Worm (Caenorhabditis elegans): Measurements from ENCODE around the gene C17C3.3.
"Not testable (repeated sequence)": the region's sequence is repeated elsewhere in the genome, so short reads cannot be mapped to it uniquely, and the experiment has no call there.

Gene C17C3.3

ce11 chrII:5531855-5532328 is 29.6 kb upstream of the C17C3.3 start, which contains the start of gene C17C3.9:
TSS of gene C17C3.9 (minus strand) at chrII:5532278.
- TF ChIP-seq nhr-28 (tag; optimal IDR thresholded peaks at IDR 0.05) (no peak), nhr-237 (tag; optimal IDR thresholded peaks at IDR 0.05) (no peak), unc-39 (tag; optimal IDR thresholded peaks at IDR 0.05) (no peak), eor-1 (tag; optimal IDR thresholded peaks at IDR 0.05) (no peak), elt-1 (tag; optimal IDR thresholded peaks at IDR 0.05) (no peak), lsy-12 (tag; optimal IDR thresholded peaks at IDR 0.05) (no peak), ztf-4 (tag; optimal IDR thresholded peaks at IDR 0.05) (no peak), egl-27 (tag; optimal IDR thresholded peaks at IDR 0.05) (no peak), fkh-10 (GFP tag; optimal IDR thresholded peaks at IDR 0.05) (no peak), nfya-1 (tag; optimal IDR thresholded peaks at IDR 0.05; ENCODE audit: insufficient read depth) (no peak), lin-15B (tag; optimal IDR thresholded peaks at IDR 0.05) (no peak), pqm-1 (tag; optimal IDR thresholded peaks at IDR 0.05) (no peak), hmg-11 (tag; optimal IDR thresholded peaks at IDR 0.05) (no peak), elt-3 (tag; optimal IDR thresholded peaks at IDR 0.05) (no peak), zag-1 (tag; optimal IDR thresholded peaks at IDR 0.05) (no peak), nhr-76 (tag; optimal IDR thresholded peaks at IDR 0.05) (no peak), daf-12 (tag; optimal IDR thresholded peaks at IDR 0.05) (no peak), nhr-77 (tag; optimal IDR thresholded peaks at IDR 0.05) (no peak), snpc-4 (tag; optimal IDR thresholded peaks at IDR 0.05) (no peak)

- no peak for TF ChIP-seq hmg-11 (tag; optimal IDR thresholded peaks at IDR 0.05)
- no peak for TF ChIP-seq fos-1 (tag; optimal IDR thresholded peaks at IDR 0.05)
- TF ChIP-seq jun-1 (tag; optimal IDR thresholded peaks at IDR 0.05), result no peak
- TF ChIP-seq eor-1 (tag; optimal IDR thresholded peaks at IDR 0.05), result no peak
- TF ChIP-seq ceh-82 (tag; optimal IDR thresholded peaks at IDR 0.05), result no peak
- TF ChIP-seq nhr-23 (tag; optimal IDR thresholded peaks at IDR 0.05), result no peak
- no peak for TF ChIP-seq lin-39 (tag; optimal IDR thresholded peaks at IDR 0.05)
- TF ChIP-seq egl-5 (tag; optimal IDR thresholded peaks at IDR 0.05), result no peak
- TF ChIP-seq ztf-11 (tag; optimal IDR thresholded peaks at IDR 0.05), result no peak
- TF ChIP-seq tbx-2 (tag; optimal IDR thresholded peaks at IDR 0.05), result no peak
- no peak for TF ChIP-seq nhr-67 (tag; optimal IDR thresholded peaks at IDR 0.05)
- no peak for TF ChIP-seq nhr-11 (tag; optimal IDR thresholded peaks at IDR 0.05)
- TF ChIP-seq unc-39 (tag; optimal IDR thresholded peaks at IDR 0.05), result no peak
- no peak for TF ChIP-seq aly-2 (tag; optimal IDR thresholded peaks at IDR 0.05)
Measured at ce11 chrII:5533642-5534041, 27.9 kb upstream of the C17C3.3 start, which contains the start of gene hlh-26. TSS of gene hlh-26 (minus strand) at chrII:5533742.

- TF ChIP-seq ceh-9 (tag; optimal IDR thresholded peaks at IDR 0.05); egl-27 (tag; optimal IDR thresholded peaks at IDR 0.05); fkh-10 (GFP tag; optimal IDR thresholded peaks at IDR 0.05): not testable (repeated sequence)
Measured at ce11 chrII:5534939-5535338, 26.6 kb upstream of the C17C3.3 start, which contains the start of gene hlh-25. TSS of gene hlh-25 (plus strand) at chrII:5535239.

DNA sequence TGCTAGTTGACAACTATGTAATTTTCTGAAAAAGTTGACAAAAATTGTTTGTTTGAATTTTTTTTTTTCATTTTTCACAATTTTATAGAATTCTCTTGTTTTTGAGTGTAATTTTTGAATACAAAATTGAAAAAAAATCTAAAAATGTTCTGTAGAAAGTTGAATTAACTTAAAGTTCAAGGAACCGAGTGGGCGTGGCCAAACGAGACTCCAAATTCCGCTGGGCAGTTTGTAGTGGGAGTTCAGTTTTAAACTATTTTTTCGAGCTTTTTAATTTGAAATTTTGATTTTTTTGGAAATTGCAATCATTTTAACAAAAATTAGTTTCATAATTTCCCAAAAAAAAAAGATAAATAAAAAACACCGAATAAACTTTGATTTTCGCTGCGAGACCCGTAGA is 24.5 kb upstream of the C17C3.3 start:
- TF ChIP-seq eor-1 (tag; optimal IDR thresholded peaks at IDR 0.05), result no peak
- TF ChIP-seq ceh-16 (tag; optimal IDR thresholded peaks at IDR 0.05), result no peak
- TF ChIP-seq R02D3.7 (tag; optimal IDR thresholded peaks at IDR 0.05), result no peak
- no peak for TF ChIP-seq lin-15B (tag; optimal IDR thresholded peaks at IDR 0.05)

ce11 chrII:5537524-5537923 is 24.0 kb upstream of the C17C3.3 start, which contains the start of gene C17C3.11:
TSS of gene C17C3.11 (plus strand) at chrII:5537824.
- TF ChIP-seq mdl-1 (tag; optimal IDR thresholded peaks at IDR 0.05) (no peak), lin-15B (tag; optimal IDR thresholded peaks at IDR 0.05) (no peak), nhr-23 (tag; optimal IDR thresholded peaks at IDR 0.05) (no peak), elt-1 (tag; optimal IDR thresholded peaks at IDR 0.05) (no peak), snpc-4 (tag; optimal IDR thresholded peaks at IDR 0.05) (no peak), nhr-76 (tag; optimal IDR thresholded peaks at IDR 0.05) (no peak), hmg-11 (tag; optimal IDR thresholded peaks at IDR 0.05) (no peak), lsy-12 (tag; optimal IDR thresholded peaks at IDR 0.05) (no peak), nhr-11 (tag; optimal IDR thresholded peaks at IDR 0.05) (no peak), lin-39 (tag; optimal IDR thresholded peaks at IDR 0.05) (no peak), nhr-67 (tag; optimal IDR thresholded peaks at IDR 0.05) (no peak), ama-1 (optimal IDR thresholded peaks at IDR 0.05) (no peak), nhr-237 (tag; optimal IDR thresholded peaks at IDR 0.05) (no peak), jun-1 (tag; optimal IDR thresholded peaks at IDR 0.05) (no peak), nfya-1 (tag; optimal IDR thresholded peaks at IDR 0.05; ENCODE audit: insufficient read depth) (no peak), eor-1 (tag; optimal IDR thresholded peaks at IDR 0.05) (no peak), aly-2 (tag; optimal IDR thresholded peaks at IDR 0.05) (no peak), unc-62 (GFP tag; optimal IDR thresholded peaks at IDR 0.05) (no peak), tbx-2 (tag; optimal IDR thresholded peaks at IDR 0.05) (no peak)

Data from whole organism, L3 larva.